Fruit fly (Drosophila melanogaster) whole organism, pupa: ENCODE results near the gene Lsp2.

Source experiments
- CG10348 ChIP-seq: fragments of 200-800 bp; sonication (Bioruptor generic); IDR thresholded peaks from 2 replicates; pipeline ENCODE4 v1.3.6; 2022; ENCODE audit warnings: missing biosample characterization, missing genetic modification characterization
- CG12605 ChIP-seq: fragments of 200-800 bp; sonication (Bioruptor generic); IDR thresholded peaks from 2 replicates; pipeline ENCODE4 v1.3.6; 2022; ENCODE audit warnings: missing biosample characterization, missing genetic modification characterization
- CG17806 ChIP-seq: fragments of 200-800 bp; sonication (Bioruptor generic); optimal IDR thresholded peaks from 2 replicates; lab custom pipeline; 2018; ENCODE audit warnings: missing biosample characterization, mild to moderate bottlenecking, missing genetic modification characterization, moderate library complexity
- CG4496 ChIP-seq: fragments of 200-800 bp; sonication (Bioruptor generic); IDR thresholded peaks from 3 replicates; pipeline ENCODE4 v1.3.6; 2022; ENCODE audit warnings: missing biosample characterization, missing genetic modification characterization
- CG8301 ChIP-seq: fragments of 200-800 bp; sonication (Bioruptor generic); optimal IDR thresholded peaks from 2 replicates; lab custom pipeline; 2018; ENCODE audit warnings: missing biosample characterization, mild to moderate bottlenecking, missing genetic modification characterization
- CG9948 ChIP-seq: fragments of 200-800 bp; sonication (Bioruptor generic); optimal IDR thresholded peaks from 2 replicates; lab custom pipeline; 2018; ENCODE audit warnings: missing biosample characterization, mild to moderate bottlenecking, missing genetic modification characterization, moderate library complexity
- EcR ChIP-seq: fragments of 200-800 bp; sonication (Bioruptor generic); optimal IDR thresholded peaks from 3 replicates; lab custom pipeline; 2019; ENCODE audit warnings: missing biosample characterization, missing genetic modification characterization, mild to moderate bottlenecking, moderate library complexity, missing genetic modification reagents
- Pif1A ChIP-seq: fragments of 200-800 bp; sonication (Bioruptor generic); optimal IDR thresholded peaks from 3 replicates; lab custom pipeline; 2016; ENCODE audit warnings: missing biosample characterization, missing genetic modification characterization
- Pif1B ChIP-seq: fragments of 200-800 bp; sonication (Bioruptor generic); optimal IDR thresholded peaks from 3 replicates; lab custom pipeline; 2016; ENCODE audit warnings: missing biosample characterization, missing genetic modification characterization
- Snoo ChIP-seq: fragments of 200-800 bp; sonication (Bioruptor generic); optimal IDR thresholded peaks from 3 replicates; lab custom pipeline; 2017; ENCODE audit warnings: missing biosample characterization, mild to moderate bottlenecking, missing genetic modification characterization, inconsistent platforms

- TF ChIP-seq CG17806 (no peak), Pif1B (no peak), Pif1A (no peak), Snoo (no peak), CG12605 (GFP tag; lab: Robert Waterston, UW) (no peak), CG9948 (tag; lab: Kevin White, UChicago) (no peak), CG8301 (tag; lab: Kevin White, UChicago) (no peak), CG4496 (GFP tag; lab: Robert Waterston, UW) (peak; percentile 52; the same call in 2 of the 3 replicates), EcR (no peak), CG10348 (GFP tag; lab: Robert Waterston, UW) (no peak)
Observed at dm6 chr3L:12163082-12163481, 33.9 kb downstream of the Lsp2 start.
